2 fruit fly cellular contexts compared by ENCODE assay signal in the genomic region with DNA sequence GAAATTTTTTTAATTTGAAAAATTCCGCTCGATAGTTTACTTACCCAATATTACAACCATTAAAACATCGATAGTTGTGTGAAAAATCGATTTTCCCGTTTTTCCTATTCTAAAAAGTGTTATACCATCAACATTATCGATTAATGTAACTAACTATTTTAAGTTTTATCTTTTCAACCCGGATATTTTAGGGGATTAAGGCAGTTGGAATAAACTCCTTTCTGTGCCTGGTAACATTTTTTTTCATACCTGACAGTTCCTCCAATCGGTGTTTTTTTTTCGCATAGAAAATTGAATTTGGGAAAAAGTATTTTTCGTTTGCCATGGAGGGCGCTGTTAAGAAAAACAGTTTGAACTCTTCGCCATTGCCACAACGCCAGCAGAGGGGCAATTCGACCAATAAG.
A peak's percentile ranks its signal among the peaks of the same experiment; 100 is the strongest.
TF ChIP-seq lines count a peak whose summit lies in the region.

A gene (plus strand): TSS at position 201 of the 404 bp plus-strand sequence.

- TF ChIP-seq CTCF in whole organism, embryonic (GFP tag; optimal IDR thresholded peaks at IDR 0.05; lab: Kevin White, UChicago): peak; percentile 51

TF ChIP-seq in whole organism, adult, 20 proteins besides CTCF, POLR2A, EP300 and RAD21:
- no peak for TF ChIP-seq cnc (optimal IDR thresholded peaks at IDR 0.05; lab: Kevin White, UChicago)
- TF ChIP-seq bab1 (GFP tag; optimal IDR thresholded peaks at IDR 0.05; lab: Kevin White, UChicago): peak; percentile 33

TF ChIP-seq in whole organism, embryonic, 481 proteins besides CTCF, POLR2A, EP300 and RAD21 (continues in another document):
- TF ChIP-seq bbx (GFP tag; IDR thresholded peaks at IDR 0.05; lab: Robert Waterston, UW; ENCODE audit: partially characterized antibody) (peak; percentile 90), trem (tag; optimal IDR thresholded peaks at IDR 0.05; lab: Kevin White, UChicago) (peak; percentile 53), CG42726 (GFP tag; IDR thresholded peaks at IDR 0.05; lab: Robert Waterston, UW; ENCODE audit: partially characterized antibody) (0 out of 2 replicates have a peak, but pooled peaks have one; percentile 4), vvl (GFP tag; IDR thresholded peaks at IDR 0.05; lab: Robert Waterston, UW) (no peak), CG4617 (GFP tag; optimal IDR thresholded peaks at IDR 0.05; lab: Kevin White, UChicago; ENCODE audit: borderline replicate concordance) (peak; percentile 62), Ets97D (GFP tag; optimal IDR thresholded peaks at IDR 0.05; lab: Kevin White, UChicago) (peak; percentile 61), HmgZ (tag; optimal IDR thresholded peaks at IDR 0.05; lab: Kevin White, UChicago) (peak; percentile 48), MESR4 (GFP tag; optimal IDR thresholded peaks at IDR 0.05; lab: Kevin White, UChicago) (peak; percentile 75), unc-4 (GFP tag; IDR thresholded peaks at IDR 0.05; lab: Robert Waterston, UW; ENCODE audit: partially characterized antibody) (peak; percentile 87), CG7963 (GFP tag; IDR thresholded peaks at IDR 0.05; lab: Robert Waterston, UW; ENCODE audit: partially characterized antibody) (peak; percentile 73), CG4282 (GFP tag; optimal IDR thresholded peaks at IDR 0.05; lab: Kevin White, UChicago) (no peak), CG2129 (GFP tag; IDR thresholded peaks at IDR 0.05; lab: Robert Waterston, UW; ENCODE audit: partially characterized antibody) (peak; percentile 61), CG6791 (GFP tag; IDR thresholded peaks at IDR 0.05; lab: Robert Waterston, UW; ENCODE audit: partially characterized antibody) (peak; percentile 85), hbn (GFP tag; IDR thresholded peaks at IDR 0.05; lab: Robert Waterston, UW; ENCODE audit: partially characterized antibody) (peak; percentile 74), her (GFP tag; optimal IDR thresholded peaks at IDR 0.05; lab: Kevin White, UChicago) (no peak), CG9797 (GFP tag; optimal IDR thresholded peaks at IDR 0.05; lab: Kevin White, UChicago) (peak; percentile 61), CG34224 (GFP tag; IDR thresholded peaks at IDR 0.05; lab: Robert Waterston, UW; ENCODE audit: partially characterized antibody) (peak; percentile 74), stwl (tag; optimal IDR thresholded peaks at IDR 0.05; lab: Kevin White, UChicago) (peak; percentile 83), CG18011 (GFP tag; optimal IDR thresholded peaks at IDR 0.05; lab: Kevin White, UChicago) (no peak), CG2712 (tag; optimal IDR thresholded peaks at IDR 0.05; lab: Kevin White, UChicago) (peak; percentile 39), CG11504 (tag; optimal IDR thresholded peaks at IDR 0.05; lab: Kevin White, UChicago) (peak; percentile 89), sim (GFP tag; IDR thresholded peaks at IDR 0.05; lab: Robert Waterston, UW) (no peak), Dref (GFP tag; IDR thresholded peaks at IDR 0.05; lab: Robert Waterston, UW) (peak; percentile 92), wor (GFP tag; IDR thresholded peaks at IDR 0.05; lab: Robert Waterston, UW) (no peak), CG12659 (GFP tag; optimal IDR thresholded peaks at IDR 0.05; lab: Kevin White, UChicago) (peak; percentile 56), dan (GFP tag; IDR thresholded peaks at IDR 0.05; lab: Robert Waterston, UW) (no peak), CG30020 (tag; optimal IDR thresholded peaks at IDR 0.05; lab: Kevin White, UChicago) (peak; percentile 36), Myb (GFP tag; optimal IDR thresholded peaks at IDR 0.05; lab: Kevin White, UChicago) (peak; percentile 65), gfzf (GFP tag; optimal IDR thresholded peaks at IDR 0.05; lab: Kevin White, UChicago) (peak; percentile 88), Neu2 (GFP tag; optimal IDR thresholded peaks at IDR 0.05; lab: Kevin White, UChicago; ENCODE audit: borderline replicate concordance) (no peak), nerfin-2 (GFP tag; IDR thresholded peaks at IDR 0.05; lab: Robert Waterston, UW; ENCODE audit: partially characterized antibody) (peak; percentile 92), Hmx (GFP tag; optimal IDR thresholded peaks at IDR 0.05; lab: Kevin White, UChicago) (no peak), Opbp (GFP tag; IDR thresholded peaks at IDR 0.05; lab: Robert Waterston, UW; ENCODE audit: partially characterized antibody) (peak; percentile 76; the same call in 2 of the 3 replicates), CG16813 (GFP tag; IDR thresholded peaks at IDR 0.05; lab: Robert Waterston, UW; ENCODE audit: partially characterized antibody) (peak; percentile 88), CG11723 (GFP tag; optimal IDR thresholded peaks at IDR 0.05; lab: Kevin White, UChicago) (no peak), CG15601 (tag; optimal IDR thresholded peaks at IDR 0.05; lab: Kevin White, UChicago) (peak; percentile 49), phol (tag; optimal IDR thresholded peaks at IDR 0.05; lab: Kevin White, UChicago) (peak; percentile 28), mld (GFP tag; IDR thresholded peaks at IDR 0.05; lab: Robert Waterston, UW; ENCODE audit: partially characterized antibody) (peak; percentile 78; the same call in 2 of the 3 replicates), prd (optimal IDR thresholded peaks at IDR 0.05; lab: Kevin White, UChicago) (no peak), prd (GFP tag; IDR thresholded peaks at IDR 0.05; lab: Robert Waterston, UW) (no peak), pita (GFP tag; optimal IDR thresholded peaks at IDR 0.05; lab: Kevin White, UChicago) (peak; percentile 55), sqz (GFP tag; optimal IDR thresholded peaks at IDR 0.05; lab: Kevin White, UChicago) (peak; percentile 20), CG17829 (tag; optimal IDR thresholded peaks at IDR 0.05; lab: Kevin White, UChicago) (peak; percentile 20), YL-1 (GFP tag; optimal IDR thresholded peaks at IDR 0.05; lab: Kevin White, UChicago) (peak; percentile 78), CG34422 (GFP tag; IDR thresholded peaks at IDR 0.05; lab: Robert Waterston, UW) (no peak), Lhr (GFP tag; optimal IDR thresholded peaks at IDR 0.05; lab: Kevin White, UChicago) (peak; percentile 38), CG1792 (GFP tag; optimal IDR thresholded peaks at IDR 0.05; lab: Kevin White, UChicago) (no peak), CG9876 (GFP tag; optimal IDR thresholded peaks at IDR 0.05; lab: Kevin White, UChicago) (no peak), hb (GFP tag; IDR thresholded peaks at IDR 0.05; lab: Robert Waterston, UW; ENCODE audit: partially characterized antibody) (peak; percentile 71), ro (GFP tag; IDR thresholded peaks at IDR 0.05; lab: Robert Waterston, UW) (no peak), nmo (GFP tag; optimal IDR thresholded peaks at IDR 0.05; lab: Kevin White, UChicago) (peak; percentile 42), pho (GFP tag; optimal IDR thresholded peaks at IDR 0.05; lab: Kevin White, UChicago) (no peak), Doc3 (GFP tag; IDR thresholded peaks at IDR 0.05; lab: Robert Waterston, UW; ENCODE audit: partially characterized antibody) (peak; percentile 69), CG10979 (tag; optimal IDR thresholded peaks at IDR 0.05; lab: Kevin White, UChicago) (no peak), pb (GFP tag; optimal IDR thresholded peaks at IDR 0.05; lab: Kevin White, UChicago) (no peak), CG15514 (GFP tag; optimal IDR thresholded peaks at IDR 0.05; lab: Kevin White, UChicago) (no peak), BEAF-32 (GFP tag; optimal IDR thresholded peaks at IDR 0.05; lab: Kevin White, UChicago) (peak; percentile 86), Dll (GFP tag; IDR thresholded peaks at IDR 0.05; lab: Robert Waterston, UW; ENCODE audit: partially characterized antibody) (peak; percentile 90), lilli (GFP tag; optimal IDR thresholded peaks at IDR 0.05; lab: Kevin White, UChicago) (no peak), CG1603 (tag; optimal IDR thresholded peaks at IDR 0.05; lab: Kevin White, UChicago) (peak; percentile 55), CG17186 (GFP tag; optimal IDR thresholded peaks at IDR 0.05; lab: Kevin White, UChicago) (no peak), Dp (GFP tag; optimal IDR thresholded peaks at IDR 0.05; lab: Kevin White, UChicago) (peak; percentile 92), CG17359 (tag; optimal IDR thresholded peaks at IDR 0.05; lab: Kevin White, UChicago) (no peak), CG12391 (tag; optimal IDR thresholded peaks at IDR 0.05; lab: Kevin White, UChicago) (peak; percentile 18), MBD-R2 (GFP tag; IDR thresholded peaks at IDR 0.05; lab: Robert Waterston, UW) (peak; percentile 25; the same call in 1 of the 2 replicates), CG2116 (GFP tag; optimal IDR thresholded peaks at IDR 0.05; lab: Kevin White, UChicago) (peak; percentile 94), Bgb (GFP tag; IDR thresholded peaks at IDR 0.05; lab: Robert Waterston, UW; ENCODE audit: partially characterized antibody) (peak; percentile 87), E2f2 (GFP tag; IDR thresholded peaks at IDR 0.05; lab: Robert Waterston, UW) (peak; percentile 96), onecut (GFP tag; IDR thresholded peaks at IDR 0.05; lab: Robert Waterston, UW) (peak; percentile 85), HLH4C (GFP tag; IDR thresholded peaks at IDR 0.05; lab: Robert Waterston, UW; ENCODE audit: partially characterized antibody) (peak; percentile 87), Stat92E (GFP tag; optimal IDR thresholded peaks at IDR 0.05; lab: Kevin White, UChicago) (peak in 1 of 3 experiments; percentile 63), Sry-δ (GFP tag; optimal IDR thresholded peaks at IDR 0.05; lab: Kevin White, UChicago) (peak; percentile 78), amos (GFP tag; IDR thresholded peaks at IDR 0.05; lab: Robert Waterston, UW; ENCODE audit: partially characterized antibody) (peak; percentile 87), Nf-YC (tag; optimal IDR thresholded peaks at IDR 0.05; lab: Kevin White, UChicago) (peak; percentile 51), Scr (GFP tag; IDR thresholded peaks at IDR 0.05; lab: Robert Waterston, UW; ENCODE audit: partially characterized antibody) (peak; percentile 88), CG14860 (GFP tag; IDR thresholded peaks at IDR 0.05; lab: Robert Waterston, UW; ENCODE audit: partially characterized antibody) (peak; percentile 83), D19A (tag; optimal IDR thresholded peaks at IDR 0.05; lab: Kevin White, UChicago) (peak; percentile 57), en (GFP tag; optimal IDR thresholded peaks at IDR 0.05; lab: Kevin White, UChicago) (no peak)
